Worm (Caenorhabditis elegans) whole organism, early embryonic: Measurements from ENCODE around the gene nmgp-1.

Experiments used
- B0310.2 ChIP-seq: sonication (generic microtip); optimal IDR thresholded peaks from 2 replicates; lab custom pipeline; 2016; ENCODE audit warnings: mild to moderate bottlenecking, missing genetic modification characterization, missing compliant biosample characterization
- F13C5.2 ChIP-seq: sonication (generic microtip); optimal IDR thresholded peaks from 2 replicates; lab custom pipeline; 2017; ENCODE audit warnings: mild to moderate bottlenecking, missing genetic modification characterization, inconsistent platforms, missing compliant biosample characterization
- aly-1 ChIP-seq: sonication (generic microtip); optimal IDR thresholded peaks from 2 replicates; lab custom pipeline; 2016; ENCODE audit warnings: missing genetic modification characterization, missing compliant biosample characterization
- ama-1 ChIP-seq: fragments of 150-350 bp; optimal IDR thresholded peaks from 2 replicates; lab custom pipeline; 2014
- ceh-13 ChIP-seq: fragments of 200-800 bp; sonication (Bioruptor generic); optimal IDR thresholded peaks from 2 replicates; lab custom pipeline; 2018; ENCODE audit warnings: mild to moderate bottlenecking, missing genetic modification characterization, missing compliant biosample characterization
- ceh-36 ChIP-seq: sonication (generic microtip); optimal IDR thresholded peaks from 2 replicates; lab custom pipeline; 2016; ENCODE audit warnings: missing genetic modification characterization, inconsistent platforms, missing compliant biosample characterization
- ets-7 ChIP-seq: sonication (generic microtip); optimal IDR thresholded peaks from 2 replicates; lab custom pipeline; 2016; ENCODE audit warnings: missing genotype, missing genetic modification characterization, missing compliant biosample characterization
- flt-1 ChIP-seq: fragments of 200-800 bp; sonication (Bioruptor generic); IDR thresholded peaks from 2 replicates; pipeline ENCODE4 v1.3.6; 2022; ENCODE audit warnings: missing genetic modification characterization, missing compliant biosample characterization
- hmbx-1 ChIP-seq: sonication (generic microtip); optimal IDR thresholded peaks from 2 replicates; lab custom pipeline; 2016; ENCODE audit warnings: mild to moderate bottlenecking, missing genetic modification characterization, missing compliant biosample characterization
- hmg-4 ChIP-seq: fragments of 200-800 bp; sonication (Bioruptor generic); optimal IDR thresholded peaks from 2 replicates; lab custom pipeline; 2018; ENCODE audit warnings: mild to moderate bottlenecking, missing genetic modification characterization, missing compliant biosample characterization
- hnd-1 ChIP-seq: sonication (generic microtip); optimal IDR thresholded peaks from 2 replicates; lab custom pipeline; 2016; ENCODE audit warnings: missing genetic modification characterization, missing compliant biosample characterization
- pes-1 ChIP-seq: fragments of 200-800 bp; sonication (Bioruptor generic); IDR thresholded peaks from 2 replicates; pipeline ENCODE4 v1.3.6; 2022; ENCODE audit warnings: missing genetic modification reagents, missing genetic modification characterization, missing compliant biosample characterization
- scrt-1 ChIP-seq: fragments of 200-800 bp; sonication (Bioruptor generic); IDR thresholded peaks from 2 replicates; pipeline ENCODE4 v1.3.6; 2022; ENCODE audit warnings: missing genetic modification characterization, missing compliant biosample characterization
- sea-1 ChIP-seq: fragments of 200-800 bp; sonication (Bioruptor generic); conservative IDR thresholded peaks from 2 replicates; pipeline ENCODE4 v1.3.6; 2022; ENCODE audit warnings: missing genetic modification characterization, missing compliant biosample characterization
- tbx-11 ChIP-seq: fragments of 200-800 bp; sonication (Bioruptor generic); IDR thresholded peaks from 2 replicates; pipeline ENCODE4 v1.3.6; 2022; ENCODE audit warnings: missing genetic modification characterization, missing compliant biosample characterization
- tbx-37 ChIP-seq: fragments of 200-800 bp; sonication (Bioruptor generic); conservative IDR thresholded peaks from 2 replicates; pipeline ENCODE4 v1.3.6; 2022; ENCODE audit warnings: missing genetic modification reagents, missing genetic modification characterization, missing compliant biosample characterization
- tra-4 ChIP-seq: sonication (generic microtip); optimal IDR thresholded peaks from 2 replicates; lab custom pipeline; 2017; ENCODE audit warnings: missing genetic modification characterization, missing compliant biosample characterization

Gene nmgp-1

DNA sequence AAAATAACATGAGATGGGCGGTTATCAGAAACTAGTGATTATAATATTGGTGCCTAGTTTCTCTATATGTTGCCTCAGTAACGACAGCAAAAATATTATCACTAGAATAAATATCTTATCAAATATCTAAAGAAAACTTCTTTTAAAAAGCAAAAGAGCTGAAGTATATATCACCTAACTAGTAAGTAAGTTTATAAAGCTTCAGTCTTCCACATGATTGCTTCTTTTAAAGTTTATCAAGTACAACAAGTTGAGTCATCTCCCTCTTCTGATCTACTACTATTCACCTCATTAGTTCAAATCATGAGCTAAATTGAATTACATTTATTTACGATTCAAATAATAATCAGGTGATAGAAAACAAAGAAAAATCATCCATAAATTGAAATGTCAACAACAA, 27.4 kb downstream of the nmgp-1 start:
- TF ChIP-seq sea-1 (GFP tag; lab: Robert Waterston, UW) = no peak
- TF ChIP-seq scrt-1 (GFP tag; lab: Robert Waterston, UW) = no peak
- TF ChIP-seq hmbx-1 = no peak
- TF ChIP-seq ama-1 (lab: Kevin White, UChicago) = no peak
- TF ChIP-seq ceh-36 (tag; lab: Kevin White, UChicago) = no peak
- no peak for TF ChIP-seq flt-1

DNA sequence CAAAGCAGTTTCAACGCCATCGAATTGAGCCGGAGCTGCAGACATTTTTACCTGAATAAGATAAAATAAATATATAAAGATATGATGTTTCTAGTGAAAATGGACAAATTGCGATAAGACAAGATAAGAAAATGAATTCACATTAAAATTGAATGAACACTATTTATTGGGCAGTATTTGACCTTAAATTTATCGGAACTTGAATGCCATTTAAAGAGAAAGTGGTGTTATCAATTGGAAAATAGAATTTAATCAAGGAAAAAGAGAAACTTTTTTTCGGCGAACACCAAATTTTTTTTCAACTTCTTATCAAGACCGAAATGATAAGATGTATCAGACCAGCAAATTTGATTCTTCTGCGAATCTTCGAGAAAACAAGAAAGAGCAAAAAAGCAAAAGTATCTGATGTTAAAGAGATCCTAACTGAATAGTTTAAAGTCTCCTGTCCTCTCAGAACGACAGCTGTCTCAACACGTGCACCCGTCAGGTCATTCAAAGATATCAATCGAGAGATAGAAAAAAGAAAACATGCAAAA, 29.5 kb downstream of the nmgp-1 start, which contains the start of gene upb-1:
TSS of gene upb-1 (minus strand) at position 51 of the 536 bp plus-strand sequence.
- TF ChIP-seq hmbx-1 (no peak), aly-1 (tag; lab: Kevin White, UChicago) (no peak), tbx-11 (no peak), ceh-36 (tag; lab: Kevin White, UChicago) (no peak), hnd-1 (tag; lab: Kevin White, UChicago) (no peak), tbx-37 (GFP tag; lab: Robert Waterston, UW) (no peak), ets-7 (no peak), sea-1 (GFP tag; lab: Robert Waterston, UW) (no peak), F13C5.2 (no peak), tra-4 (tag; lab: Kevin White, UChicago) (no peak)

ce11 chrII:6292527-6292926, 31.9 kb downstream of the nmgp-1 start, which contains the start of gene nyn-3:
nyn-3 (minus strand) TSS chrII:6292627.
- TF ChIP-seq hmbx-1 = no peak
- no peak for TF ChIP-seq tbx-11
- no peak for TF ChIP-seq B0310.2 (tag; lab: Kevin White, UChicago)

DNA sequence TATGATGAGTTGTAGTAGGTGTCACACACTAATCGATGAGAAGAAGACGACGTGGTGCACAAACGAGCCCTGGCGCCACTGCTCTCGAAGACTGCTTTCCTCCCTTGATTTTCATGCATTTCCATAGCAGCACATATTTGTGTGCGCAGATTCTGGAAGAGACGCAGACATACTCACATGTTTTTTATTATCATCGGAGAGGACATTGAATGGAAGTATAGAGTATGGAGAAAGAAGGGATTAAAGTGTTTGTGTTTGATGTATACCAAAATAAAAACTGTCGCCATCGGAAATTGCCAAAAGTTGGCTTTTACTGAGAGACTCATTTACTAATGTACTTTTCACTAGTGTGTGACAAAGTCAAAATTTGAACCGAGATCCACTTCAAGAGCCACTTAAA, 33.6 kb downstream of the nmgp-1 start, which contains the start of gene mps-1:
TSS of gene mps-1 (minus strand) at position 101 of the 400 bp plus-strand sequence.
- no peak for TF ChIP-seq tbx-11
- no peak for TF ChIP-seq aly-1 (tag; lab: Kevin White, UChicago)
- TF ChIP-seq B0310.2 (tag; lab: Kevin White, UChicago) = no peak
- no peak for TF ChIP-seq pes-1
- TF ChIP-seq F13C5.2 = no peak
- TF ChIP-seq ceh-36 (tag; lab: Kevin White, UChicago) = no peak
- TF ChIP-seq flt-1 = no peak
- no peak for TF ChIP-seq ama-1 (lab: Kevin White, UChicago)
- no peak for TF ChIP-seq ceh-13 (GFP tag; lab: Kevin White, UChicago)
- no peak for TF ChIP-seq tra-4 (tag; lab: Kevin White, UChicago)
- no peak for TF ChIP-seq hmbx-1

ce11 chrII:6303209-6303740, 42.6 kb downstream of the nmgp-1 start, which contains the start of gene C29F5.1:
C29F5.1 (plus strand) TSS chrII:6303525.
- TF ChIP-seq ceh-13 (GFP tag; lab: Kevin White, UChicago) (no peak), ceh-36 (tag; lab: Kevin White, UChicago) (no peak), ets-7 (no peak), tbx-11 (no peak), scrt-1 (GFP tag; lab: Robert Waterston, UW) (no peak), flt-1 (no peak)

DNA sequence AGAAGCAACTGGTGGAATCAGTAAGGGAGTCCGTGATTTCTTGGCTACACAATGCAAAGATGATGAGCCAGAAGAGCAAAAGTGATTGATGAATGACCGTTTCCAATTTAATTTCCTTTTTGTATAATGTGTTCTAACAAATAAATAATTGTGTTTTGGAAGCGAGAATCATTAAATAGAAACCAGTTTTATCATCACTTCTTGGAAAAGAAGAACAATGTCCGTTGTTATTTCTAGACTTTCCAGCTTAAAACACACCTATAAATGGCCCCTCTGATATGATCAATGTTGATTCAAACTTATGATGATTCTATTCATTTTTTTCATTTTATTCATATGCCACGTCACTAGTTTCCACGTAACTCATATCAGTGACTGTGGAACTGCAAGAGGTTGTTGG, 45.5 kb downstream of the nmgp-1 start, which contains the start of gene C29F5.8:
TSS of gene C29F5.8 (plus strand) at position 301 of the 400 bp plus-strand sequence.
- TF ChIP-seq hmg-4 (GFP tag; lab: Kevin White, UChicago) (no peak), ets-7 (no peak), ceh-36 (tag; lab: Kevin White, UChicago) (no peak), scrt-1 (GFP tag; lab: Robert Waterston, UW) (no peak), flt-1 (no peak), hnd-1 (tag; lab: Kevin White, UChicago) (no peak), aly-1 (tag; lab: Kevin White, UChicago) (no peak), B0310.2 (tag; lab: Kevin White, UChicago) (no peak)

- no peak for TF ChIP-seq ceh-13 (GFP tag; lab: Kevin White, UChicago)
- TF ChIP-seq pes-1 = no peak
- TF ChIP-seq tbx-37 (GFP tag; lab: Robert Waterston, UW) = no peak
- TF ChIP-seq hmg-4 (GFP tag; lab: Kevin White, UChicago) = no peak
- no peak for TF ChIP-seq F13C5.2
- no peak for TF ChIP-seq ama-1 (lab: Kevin White, UChicago)
- no peak for TF ChIP-seq flt-1
- no peak for TF ChIP-seq hnd-1 (tag; lab: Kevin White, UChicago)
- no peak for TF ChIP-seq sea-1 (GFP tag; lab: Robert Waterston, UW)
- no peak for TF ChIP-seq tra-4 (tag; lab: Kevin White, UChicago)
These were observed 48.5 kb downstream of the nmgp-1 start, which contains the start of gene glb-10 for ce11 chrII:6309198-6309597. glb-10 (minus strand) TSS chrII:6309298.

- TF ChIP-seq tra-4 (tag; lab: Kevin White, UChicago) = no peak
- TF ChIP-seq ceh-36 (tag; lab: Kevin White, UChicago) = no peak
- no peak for TF ChIP-seq tbx-11
- TF ChIP-seq ceh-13 (GFP tag; lab: Kevin White, UChicago) = no peak
- no peak for TF ChIP-seq scrt-1 (GFP tag; lab: Robert Waterston, UW)
These were observed 50.8 kb downstream of the nmgp-1 start for ce11 chrII:6311459-6311858.

ce11 chrII:6311888-6312287, 51.2 kb downstream of the nmgp-1 start:
- TF ChIP-seq ama-1 (lab: Kevin White, UChicago) (no peak), hmbx-1 (no peak), F13C5.2 (no peak), aly-1 (tag; lab: Kevin White, UChicago) (no peak), sea-1 (GFP tag; lab: Robert Waterston, UW) (no peak), tbx-37 (GFP tag; lab: Robert Waterston, UW) (no peak), flt-1 (no peak), hnd-1 (tag; lab: Kevin White, UChicago) (no peak), tra-4 (tag; lab: Kevin White, UChicago) (no peak), ets-7 (no peak)
